In the genomic region with DNA sequence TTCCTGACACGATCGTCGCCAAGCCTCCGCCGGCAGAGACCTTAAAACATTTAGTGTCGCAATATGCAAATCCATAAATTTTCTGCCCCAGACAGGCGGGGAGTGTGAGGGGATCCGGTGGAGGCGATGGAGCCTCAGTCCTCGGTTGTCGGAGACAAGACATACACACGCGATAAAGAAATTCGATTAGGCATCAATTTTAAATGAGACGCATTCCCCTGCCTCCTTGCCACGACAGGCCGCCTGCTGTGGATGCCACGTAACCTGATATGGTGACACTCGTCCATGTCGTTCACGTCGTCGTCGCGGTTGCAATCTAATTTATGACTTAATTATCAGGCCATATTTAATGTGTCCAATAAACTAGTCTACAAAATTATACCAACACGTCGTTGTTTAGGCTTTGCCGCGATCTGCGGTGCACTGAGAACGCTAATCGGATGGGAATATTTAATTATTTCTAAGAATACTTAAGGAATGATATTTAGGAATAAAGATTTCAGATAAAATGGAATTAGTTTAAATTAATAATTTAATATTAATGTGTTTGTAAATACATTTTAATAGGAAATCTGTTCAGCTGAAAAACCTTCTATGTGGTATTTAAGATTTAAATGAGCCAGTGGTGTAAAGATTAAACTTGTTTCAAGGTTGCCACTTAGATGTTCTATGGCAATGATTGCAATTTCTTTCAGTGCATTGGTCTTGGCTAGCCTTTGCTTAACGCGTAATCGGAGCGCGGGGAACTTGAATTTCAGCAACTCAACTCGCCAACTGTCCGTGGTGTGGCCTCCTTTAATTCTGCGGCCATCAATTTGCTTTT, we compare ENCODE assay signal across 2 fruit fly cellular contexts.
A peak's percentile ranks its signal among the peaks of the same experiment; 100 is the strongest.
TF ChIP-seq lines count a peak whose summit lies in the region.

No protein-coding gene starts in this region.

TF ChIP-seq in whole organism, embryonic, 481 proteins besides CTCF, POLR2A, EP300 and RAD21 (continued from another document and continues in another):
- TF ChIP-seq CG18619 (GFP tag; optimal IDR thresholded peaks at IDR 0.05; lab: Kevin White, UChicago): peak; percentile 32
- TF ChIP-seq CG17361 (GFP tag; IDR thresholded peaks at IDR 0.05; lab: Robert Waterston, UW): peak; percentile 90
- TF ChIP-seq her (GFP tag; optimal IDR thresholded peaks at IDR 0.05; lab: Kevin White, UChicago): no peak
- peak; percentile 60 for TF ChIP-seq org-1 (GFP tag; optimal IDR thresholded peaks at IDR 0.05; lab: Kevin White, UChicago)
- peak; percentile 59 for TF ChIP-seq Max (GFP tag; optimal IDR thresholded peaks at IDR 0.05; lab: Kevin White, UChicago)
- peak; percentile 60 for TF ChIP-seq gcm (GFP tag; optimal IDR thresholded peaks at IDR 0.05; lab: Kevin White, UChicago)
- peak; percentile 75 for TF ChIP-seq vvl (GFP tag; IDR thresholded peaks at IDR 0.05; lab: Robert Waterston, UW)
- peak; percentile 46 for TF ChIP-seq Abd-B (GFP tag; optimal IDR thresholded peaks at IDR 0.05; lab: Kevin White, UChicago)
- peak; percentile 49; the same call in 2 of the 3 replicates for TF ChIP-seq croc (GFP tag; conservative IDR thresholded peaks at IDR 0.05; lab: Robert Waterston, UW)
- no peak for TF ChIP-seq CG8089 (GFP tag; optimal IDR thresholded peaks at IDR 0.05; lab: Kevin White, UChicago)
- TF ChIP-seq sens (GFP tag; lab: Kevin White, UChicago): peak; percentile 84
- peak; percentile 59 for TF ChIP-seq CG30431 (GFP tag; optimal IDR thresholded peaks at IDR 0.05; lab: Kevin White, UChicago)
- peak; percentile 71 for TF ChIP-seq D19A (tag; optimal IDR thresholded peaks at IDR 0.05; lab: Kevin White, UChicago)
- TF ChIP-seq CG11398 (GFP tag; optimal IDR thresholded peaks at IDR 0.05; lab: Kevin White, UChicago): no peak
- peak; percentile 48; the same call in 1 of the 2 replicates for TF ChIP-seq ranshi (GFP tag; IDR thresholded peaks at IDR 0.05; lab: Robert Waterston, UW)
- TF ChIP-seq pzg (GFP tag; optimal IDR thresholded peaks at IDR 0.05; lab: Kevin White, UChicago): no peak
- peak; percentile 43 for TF ChIP-seq ewg (GFP tag; optimal IDR thresholded peaks at IDR 0.05; lab: Kevin White, UChicago)
- TF ChIP-seq CG10366 (GFP tag; IDR thresholded peaks at IDR 0.05; lab: Robert Waterston, UW): no peak; the same call in none of the 2 replicates
- TF ChIP-seq lov (optimal IDR thresholded peaks at IDR 0.05; lab: Kevin White, UChicago): no peak
- 0 out of 3 replicates have a peak, but pooled peaks have one; percentile 59 for TF ChIP-seq lov (GFP tag; IDR thresholded peaks at IDR 0.05; lab: Robert Waterston, UW)
- peak; percentile 47 for TF ChIP-seq BtbVII (GFP tag; optimal IDR thresholded peaks at IDR 0.05; lab: Kevin White, UChicago)
- TF ChIP-seq CG2678 (tag; optimal IDR thresholded peaks at IDR 0.05; lab: Kevin White, UChicago): peak; percentile 80
- TF ChIP-seq kay (GFP tag; optimal IDR thresholded peaks at IDR 0.05; lab: Kevin White, UChicago): no peak
- TF ChIP-seq dati (GFP tag; IDR thresholded peaks at IDR 0.05; lab: Robert Waterston, UW): no peak
- peak; percentile 34 for TF ChIP-seq CG6813 (GFP tag; optimal IDR thresholded peaks at IDR 0.05; lab: Kevin White, UChicago)
- peak; percentile 50; the same call in 1 of the 3 replicates for TF ChIP-seq CG7357 (GFP tag; IDR thresholded peaks at IDR 0.05; lab: Robert Waterston, UW)
- peak in 1 of 3 experiments; percentile 43 for TF ChIP-seq Stat92E (GFP tag; optimal IDR thresholded peaks at IDR 0.05; lab: Kevin White, UChicago)
- TF ChIP-seq D (optimal IDR thresholded peaks at IDR 0.05; lab: Kevin White, UChicago): no peak
- TF ChIP-seq D (GFP tag; optimal IDR thresholded peaks at IDR 0.05; lab: Kevin White, UChicago): peak; percentile 61
- no peak for TF ChIP-seq Camta (GFP tag; optimal IDR thresholded peaks at IDR 0.05; lab: Kevin White, UChicago)
- 0 out of 3 replicates have a peak, but pooled peaks have one; percentile 30 for TF ChIP-seq B-H1 (GFP tag; IDR thresholded peaks at IDR 0.05; lab: Robert Waterston, UW)
- TF ChIP-seq Sox102F (GFP tag; optimal IDR thresholded peaks at IDR 0.05; lab: Kevin White, UChicago): peak; percentile 81
- peak; percentile 24; the same call in 1 of the 2 replicates for TF ChIP-seq sim (GFP tag; IDR thresholded peaks at IDR 0.05; lab: Robert Waterston, UW)
- TF ChIP-seq CG10209 (GFP tag; optimal IDR thresholded peaks at IDR 0.05; lab: Kevin White, UChicago): peak; percentile 71
- TF ChIP-seq crc (GFP tag; optimal IDR thresholded peaks at IDR 0.05; lab: Kevin White, UChicago): no peak
- peak; percentile 28 for TF ChIP-seq CG3281 (GFP tag; optimal IDR thresholded peaks at IDR 0.05; lab: Kevin White, UChicago)
- TF ChIP-seq hbn (GFP tag; IDR thresholded peaks at IDR 0.05; lab: Robert Waterston, UW; ENCODE audit: partially characterized antibody): no peak
- no peak for TF ChIP-seq CG14014 (GFP tag; IDR thresholded peaks at IDR 0.05; lab: Robert Waterston, UW)
- TF ChIP-seq CG14441 (GFP tag; IDR thresholded peaks at IDR 0.05; lab: Robert Waterston, UW): peak; percentile 56; the same call in 1 of the 2 replicates
- peak; percentile 46 for TF ChIP-seq CG15696 (tag; optimal IDR thresholded peaks at IDR 0.05; lab: Kevin White, UChicago)
- peak; percentile 58 for TF ChIP-seq ATbp (GFP tag; optimal IDR thresholded peaks at IDR 0.05; lab: Kevin White, UChicago)
- peak; percentile 54 for TF ChIP-seq CG8359 (GFP tag; optimal IDR thresholded peaks at IDR 0.05; lab: Kevin White, UChicago; ENCODE audit: borderline replicate concordance)
- peak; percentile 25; the same call in 1 of the 2 replicates for TF ChIP-seq ttk (GFP tag; IDR thresholded peaks at IDR 0.05; lab: Robert Waterston, UW)
- TF ChIP-seq ac (GFP tag; optimal IDR thresholded peaks at IDR 0.05; lab: Kevin White, UChicago): no peak
- peak; percentile 76; the same call in 2 of the 3 replicates for TF ChIP-seq CG11695 (GFP tag; IDR thresholded peaks at IDR 0.05; lab: Robert Waterston, UW)
- no peak for TF ChIP-seq CG6791 (GFP tag; IDR thresholded peaks at IDR 0.05; lab: Robert Waterston, UW; ENCODE audit: partially characterized antibody)
- TF ChIP-seq CG16815 (GFP tag; optimal IDR thresholded peaks at IDR 0.05; lab: Kevin White, UChicago): peak; percentile 37
- TF ChIP-seq crp (GFP tag; optimal IDR thresholded peaks at IDR 0.05; lab: Kevin White, UChicago): peak in 1 of 2 experiments; percentile 12
- no peak for TF ChIP-seq fd3F (GFP tag; optimal IDR thresholded peaks at IDR 0.05; lab: Kevin White, UChicago)
- TF ChIP-seq CG12659 (GFP tag; optimal IDR thresholded peaks at IDR 0.05; lab: Kevin White, UChicago): peak; percentile 51
- no peak for TF ChIP-seq p53 (GFP tag; optimal IDR thresholded peaks at IDR 0.05; lab: Kevin White, UChicago)
- TF ChIP-seq HLH3B (GFP tag; IDR thresholded peaks at IDR 0.05; lab: Robert Waterston, UW): peak; percentile 68
- peak; percentile 6; the same call in 1 of the 2 replicates for TF ChIP-seq ara (GFP tag; IDR thresholded peaks at IDR 0.05; lab: Robert Waterston, UW)
- TF ChIP-seq nerfin-1 (tag; optimal IDR thresholded peaks at IDR 0.05; lab: Kevin White, UChicago): peak; percentile 52
- peak; percentile 17 for TF ChIP-seq CG15514 (GFP tag; optimal IDR thresholded peaks at IDR 0.05; lab: Kevin White, UChicago)
- no peak for TF ChIP-seq MBD-R2 (GFP tag; IDR thresholded peaks at IDR 0.05; lab: Robert Waterston, UW)
- TF ChIP-seq Nf-YA (GFP tag; IDR thresholded peaks at IDR 0.05; lab: Robert Waterston, UW): no peak
- TF ChIP-seq CG4360 (GFP tag; IDR thresholded peaks at IDR 0.05; lab: Robert Waterston, UW): no peak

TF ChIP-seq in whole organism, prepupa, 60 proteins besides CTCF, POLR2A, EP300 and RAD21 (continued from another document):
- TF ChIP-seq dsx (GFP tag; optimal IDR thresholded peaks at IDR 0.05; lab: Kevin White, UChicago; ENCODE audit: poor library complexity, severe bottlenecking) (peak; percentile 87), achi (GFP tag; optimal IDR thresholded peaks at IDR 0.05; lab: Kevin White, UChicago) (peak; percentile 80), lz (GFP tag; optimal IDR thresholded peaks at IDR 0.05; lab: Kevin White, UChicago) (peak; percentile 26), Ets96B (tag; optimal IDR thresholded peaks at IDR 0.05; lab: Kevin White, UChicago) (peak; percentile 91), spab (GFP tag; optimal IDR thresholded peaks at IDR 0.05; lab: Kevin White, UChicago) (peak; percentile 89), CG34406 (GFP tag; optimal IDR thresholded peaks at IDR 0.05; lab: Kevin White, UChicago) (peak; percentile 80), CG9139 (GFP tag; optimal IDR thresholded peaks at IDR 0.05; lab: Kevin White, UChicago) (peak; percentile 70), fd85E (GFP tag; optimal IDR thresholded peaks at IDR 0.05; lab: Kevin White, UChicago) (no peak), acj6 (GFP tag; optimal IDR thresholded peaks at IDR 0.05; lab: Kevin White, UChicago) (peak; percentile 75), Smox (GFP tag; optimal IDR thresholded peaks at IDR 0.05; lab: Kevin White, UChicago) (peak; percentile 24), fd59A (GFP tag; optimal IDR thresholded peaks at IDR 0.05; lab: Kevin White, UChicago) (peak; percentile 84), Sox102F (GFP tag; optimal IDR thresholded peaks at IDR 0.05; lab: Kevin White, UChicago) (no peak)
